Fruit fly (Drosophila melanogaster) whole organism, adult: ENCODE data around the gene Ccp84Ad.
A peak's percentile ranks its signal among the peaks of the same experiment; 100 is the strongest.

Experiments
- CG11617 ChIP-seq: fragments of 200-800 bp; sonication (Bioruptor generic); optimal IDR thresholded peaks from 2 replicates; lab custom pipeline; 2017; ENCODE audit warnings: mild to moderate bottlenecking, missing biosample characterization, missing genetic modification reagents, missing genetic modification characterization
- CG12768 ChIP-seq: fragments of 200-800 bp; sonication (Bioruptor generic); optimal IDR thresholded peaks from 2 replicates; lab custom pipeline; 2017; ENCODE audit warnings: missing biosample characterization, missing genetic modification characterization, mild to moderate bottlenecking, moderate library complexity, missing genetic modification reagents
- CG14711 ChIP-seq: fragments of 200-800 bp; sonication (Bioruptor generic); optimal IDR thresholded peaks from 2 replicates; lab custom pipeline; 2018; ENCODE audit warnings: missing biosample characterization, mild to moderate bottlenecking, missing genetic modification characterization, moderate library complexity
- CG1620 ChIP-seq: fragments of 200-800 bp; sonication (Bioruptor generic); optimal IDR thresholded peaks from 2 replicates; lab custom pipeline; 2016; ENCODE audit warnings: missing biosample characterization, missing genetic modification characterization
- CG33017 ChIP-seq: fragments of 200-800 bp; sonication (Bioruptor generic); optimal IDR thresholded peaks from 2 replicates; lab custom pipeline; 2018; ENCODE audit warnings: missing biosample characterization, mild to moderate bottlenecking, missing genetic modification characterization, moderate library complexity
- CG7045 ChIP-seq: fragments of 200-800 bp; sonication (Bioruptor generic); optimal IDR thresholded peaks from 2 replicates; lab custom pipeline; 2017; ENCODE audit warnings: missing biosample characterization, mild to moderate bottlenecking, missing genetic modification characterization
- CG7101 ChIP-seq: fragments of 200-800 bp; sonication (Bioruptor generic); optimal IDR thresholded peaks from 2 replicates; lab custom pipeline; 2018; ENCODE audit warnings: missing biosample characterization, mild to moderate bottlenecking, missing genetic modification characterization, moderate library complexity
- Clk ChIP-seq: fragments of 200-800 bp; sonication (Bioruptor generic); optimal IDR thresholded peaks from 2 replicates; lab custom pipeline; 2017; ENCODE audit warnings: missing biosample characterization, missing genetic modification characterization
- Crg-1 ChIP-seq: fragments of 200-800 bp; sonication (Bioruptor generic); optimal IDR thresholded peaks from 2 replicates; lab custom pipeline; 2016; ENCODE audit warnings: missing biosample characterization, missing genetic modification characterization
- Hr96 ChIP-seq: fragments of 200-800 bp; sonication (Bioruptor generic); optimal IDR thresholded peaks from 2 replicates; lab custom pipeline; 2016; ENCODE audit warnings: missing biosample characterization, missing genetic modification characterization
- Mnt ChIP-seq: fragments of 200-800 bp; sonication (Bioruptor generic); optimal IDR thresholded peaks from 2 replicates; lab custom pipeline; 2016; ENCODE audit warnings: missing biosample characterization, mild to moderate bottlenecking, missing genetic modification characterization
- bab1 ChIP-seq: fragments of 200-800 bp; sonication (Bioruptor generic); optimal IDR thresholded peaks from 3 replicates; lab custom pipeline; 2019; ENCODE audit warnings: missing biosample characterization, mild to moderate bottlenecking, missing genetic modification characterization, moderate library complexity
- cic ChIP-seq: fragments of 200-800 bp; sonication (Bioruptor generic); optimal IDR thresholded peaks from 2 replicates; lab custom pipeline; 2017; ENCODE audit warnings: missing biosample characterization, mild to moderate bottlenecking, missing genetic modification characterization, moderate library complexity
- cnc ChIP-seq, 2 experiments: fragments of >200 bp; optimal IDR thresholded peaks; 2 replicates each; lab custom pipeline; 2017
- kay ChIP-seq: fragments of 200-800 bp; sonication (Bioruptor generic); peaks from one replicate; lab custom pipeline; 2016; ENCODE audit warnings: missing biosample characterization, missing genetic modification characterization, borderline replicate concordance
- ovo ChIP-seq: fragments of 200-800 bp; sonication (Bioruptor generic); optimal IDR thresholded peaks from 2 replicates; lab custom pipeline; 2016; ENCODE audit warnings: missing biosample characterization, missing genetic modification characterization
- pad ChIP-seq: fragments of 200-800 bp; sonication (Bioruptor generic); optimal IDR thresholded peaks from 3 replicates; lab custom pipeline; 2017; ENCODE audit warnings: missing biosample characterization, missing genetic modification characterization, mild to moderate bottlenecking, moderate library complexity, missing genetic modification reagents
- tj ChIP-seq: fragments of 200-800 bp; sonication (Bioruptor generic); optimal IDR thresholded peaks from 3 replicates; lab custom pipeline; 2017; ENCODE audit warnings: missing biosample characterization, mild to moderate bottlenecking, missing genetic modification characterization, moderate library complexity
- toe ChIP-seq: fragments of 200-800 bp; sonication (Bioruptor generic); optimal IDR thresholded peaks from 2 replicates; lab custom pipeline; 2016; ENCODE audit warnings: missing biosample characterization, missing genetic modification characterization

Gene Ccp84Ad

dm6 chr3R:6672303-6673007 is 20.1 kb upstream of the Ccp84Ad start:
- no peak for TF ChIP-seq Hr96 (GFP tag; lab: Kevin White, UChicago)
- TF ChIP-seq CG12768 (GFP tag; lab: Kevin White, UChicago), result no peak

dm6 chr3R:6674548-6674947 is 18.0 kb upstream of the Ccp84Ad start:
- TF ChIP-seq tj, result no peak
- TF ChIP-seq CG7045 (GFP tag; lab: Kevin White, UChicago), result no peak

- TF ChIP-seq CG7045 (GFP tag; lab: Kevin White, UChicago) (no peak), CG11617 (no peak), ovo (GFP tag; lab: Kevin White, UChicago) (no peak), kay (GFP tag; lab: Kevin White, UChicago) (no peak), bab1 (GFP tag; lab: Kevin White, UChicago) (no peak), CG12768 (GFP tag; lab: Kevin White, UChicago) (no peak), Hr96 (GFP tag; lab: Kevin White, UChicago) (no peak), cnc (optimal IDR thresholded peaks at IDR 0.05; lab: Kevin White, UChicago) (no peak), pad (GFP tag; lab: Kevin White, UChicago) (no peak), tj (no peak), CG1620 (no peak), cic (GFP tag; lab: Kevin White, UChicago) (no peak)
These were observed 14.1 kb upstream of the Ccp84Ad start, which contains the start of gene lab for dm6 chr3R:6678480-6678879. TSS of gene lab (minus strand) at chr3R:6678590.

dm6 chr3R:6683135-6683534 is 9.4 kb upstream of the Ccp84Ad start:
- TF ChIP-seq tj (no peak), kay (GFP tag; lab: Kevin White, UChicago) (no peak), CG12768 (GFP tag; lab: Kevin White, UChicago) (no peak), pad (GFP tag; lab: Kevin White, UChicago) (peak; percentile 44), CG33017 (no peak), Clk (GFP tag; lab: Kevin White, UChicago) (no peak)

dm6 chr3R:6683671-6684070 is 8.9 kb upstream of the Ccp84Ad start:
- TF ChIP-seq CG1620, result no peak
- TF ChIP-seq kay (GFP tag; lab: Kevin White, UChicago), result peak; percentile 7

dm6 chr3R:6684145-6684544 is 8.4 kb upstream of the Ccp84Ad start, which contains the start of gene Edg84A:
TSS of gene Edg84A (plus strand) at chr3R:6684445.
- TF ChIP-seq CG1620 (no peak), Hr96 (GFP tag; lab: Kevin White, UChicago) (no peak), CG33017 (no peak), CG14711 (tag; lab: Kevin White, UChicago) (no peak), Crg-1 (no peak), cic (GFP tag; lab: Kevin White, UChicago) (no peak), kay (GFP tag; lab: Kevin White, UChicago) (no peak), pad (GFP tag; lab: Kevin White, UChicago) (no peak), toe (GFP tag; lab: Kevin White, UChicago) (no peak), Clk (GFP tag; lab: Kevin White, UChicago) (no peak), CG11617 (no peak), tj (no peak), CG12768 (GFP tag; lab: Kevin White, UChicago) (no peak), Mnt (GFP tag; lab: Kevin White, UChicago) (no peak), CG7045 (GFP tag; lab: Kevin White, UChicago) (no peak), CG7101 (tag; lab: Kevin White, UChicago) (no peak), ovo (GFP tag; lab: Kevin White, UChicago) (no peak)

- TF ChIP-seq CG7101 (tag; lab: Kevin White, UChicago), result no peak
- TF ChIP-seq bab1 (GFP tag; lab: Kevin White, UChicago), result no peak
- TF ChIP-seq cnc (optimal IDR thresholded peaks at IDR 0.05; lab: Kevin White, UChicago), result no peak
- TF ChIP-seq CG14711 (tag; lab: Kevin White, UChicago), result no peak
- no peak for TF ChIP-seq CG7045 (GFP tag; lab: Kevin White, UChicago)
These were observed 6.1 kb upstream of the Ccp84Ad start, which contains the start of gene Ccp84Ag for dm6 chr3R:6686428-6686827. TSS of gene Ccp84Ag (plus strand) at chr3R:6686728.

- no peak for TF ChIP-seq Mnt (GFP tag; lab: Kevin White, UChicago)
- no peak for TF ChIP-seq CG7045 (GFP tag; lab: Kevin White, UChicago)
- no peak for TF ChIP-seq CG1620
- TF ChIP-seq CG12768 (GFP tag; lab: Kevin White, UChicago), result no peak
- TF ChIP-seq Crg-1, result no peak
- no peak for TF ChIP-seq CG14711 (tag; lab: Kevin White, UChicago)
- no peak for TF ChIP-seq CG11617
- TF ChIP-seq toe (GFP tag; lab: Kevin White, UChicago), result no peak
- TF ChIP-seq CG33017, result no peak
- TF ChIP-seq tj, result no peak
These were observed 5.3 kb upstream of the Ccp84Ad start for dm6 chr3R:6687219-6687618.
